Fruit fly (Drosophila melanogaster) whole organism, prepupa: ENCODE measurements around the gene pod1.

Source experiments
- CG4318 ChIP-seq: fragments of 200-800 bp; sonication (Bioruptor generic); optimal IDR thresholded peaks from 3 replicates; lab custom pipeline; 2017; ENCODE audit warnings: missing biosample characterization, mild to moderate bottlenecking, missing genetic modification characterization
- CG6163 ChIP-seq: fragments of 200-800 bp; sonication (Bioruptor generic); IDR thresholded peaks from 3 replicates; pipeline ENCODE4 v1.3.6; 2022; ENCODE audit warnings: missing biosample characterization, missing genetic modification characterization
- CG8632 ChIP-seq: fragments of 200-800 bp; sonication (Bioruptor generic); optimal IDR thresholded peaks from 3 replicates; lab custom pipeline; 2016; ENCODE audit warnings: missing biosample characterization, missing genetic modification characterization
- svp ChIP-seq: fragments of 200-800 bp; sonication (Bioruptor generic); peaks from one replicate; lab custom pipeline; 2016; ENCODE audit warnings: missing biosample characterization, missing genetic modification characterization

DNA sequence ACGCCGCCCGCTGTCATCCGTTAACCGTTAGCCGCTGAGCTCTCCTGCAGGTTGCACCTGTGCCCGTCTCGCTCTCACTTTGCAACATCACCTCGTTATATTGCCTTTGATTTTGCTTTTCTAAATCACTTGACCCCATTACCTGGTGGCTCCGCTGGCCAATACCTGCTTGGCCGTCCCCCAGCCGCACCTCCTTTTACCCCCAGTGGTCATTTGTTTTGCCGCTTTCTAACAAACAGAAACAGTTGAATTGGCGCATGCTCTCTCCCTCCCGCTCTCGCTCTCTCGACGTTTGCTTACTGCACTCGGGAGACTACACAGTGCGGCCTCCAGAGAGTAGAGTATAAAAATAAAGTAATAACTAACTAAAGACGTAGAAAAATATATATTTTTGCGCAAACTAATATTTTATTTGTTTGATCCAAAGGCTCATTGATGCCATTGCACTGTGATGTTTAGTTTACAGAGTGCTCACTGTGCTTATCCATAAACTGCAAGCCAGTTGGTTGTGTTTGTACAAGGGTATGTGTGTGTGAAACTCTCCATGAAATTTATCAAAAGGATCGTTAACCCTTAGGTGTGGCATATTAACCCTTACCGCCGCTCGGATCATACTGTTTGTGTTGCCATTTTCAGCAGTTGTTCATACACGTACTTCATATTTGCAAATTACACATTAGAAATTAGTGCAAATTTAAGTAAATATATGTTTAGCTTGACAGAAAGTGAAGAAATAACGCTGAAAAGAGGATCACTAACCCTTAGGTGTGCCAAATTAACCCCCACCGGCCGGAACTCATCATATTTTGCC is 1.2 kb downstream of the pod1 start:
- TF ChIP-seq CG4318 (GFP tag; lab: Kevin White, UChicago) (peak; percentile 88), CG8632 (peak; percentile 92), svp (GFP tag; lab: Kevin White, UChicago) (peak; percentile 97), CG6163 (GFP tag; lab: Robert Waterston, UW) (peak; percentile 97)
